Worm (Caenorhabditis elegans) whole organism, mixed stage, embryonic: ENCODE measurements around the gene F53B1.3.

ENCODE experiments used
- M03D4.4 ChIP-seq: sonication (generic microtip); optimal IDR thresholded peaks from 2 replicates; lab custom pipeline; 2017; ENCODE audit warnings: mild to moderate bottlenecking, missing genetic modification characterization, missing compliant biosample characterization
- bed-3 ChIP-seq: fragments of 200-800 bp; sonication (Bioruptor generic); optimal IDR thresholded peaks from 3 replicates; lab custom pipeline; 2018; ENCODE audit warnings: mild to moderate bottlenecking, missing genetic modification characterization, moderate library complexity, missing compliant biosample characterization
- blmp-1 ChIP-seq: fragments of 150-350 bp; optimal IDR thresholded peaks from 2 replicates; lab custom pipeline; 2014; ENCODE audit warnings: missing biosample characterization, missing genetic modification characterization
- ceh-39 ChIP-seq: fragments of 150-350 bp; optimal IDR thresholded peaks from 2 replicates; lab custom pipeline; 2014; ENCODE audit warnings: missing biosample characterization, missing genetic modification characterization
- ceh-43 ChIP-seq: fragments of 200-800 bp; sonication (Bioruptor generic); optimal IDR thresholded peaks from 2 replicates; lab custom pipeline; 2018; ENCODE audit warnings: mild to moderate bottlenecking, missing genetic modification characterization, moderate library complexity, missing compliant biosample characterization
- ceh-83 ChIP-seq: fragments of 200-800 bp; sonication (Bioruptor generic); optimal IDR thresholded peaks from 2 replicates; lab custom pipeline; 2018; ENCODE audit warnings: mild to moderate bottlenecking, missing genetic modification characterization, missing compliant biosample characterization
- ces-1 ChIP-seq: fragments of 150-350 bp; optimal IDR thresholded peaks from 2 replicates; lab custom pipeline; 2014; ENCODE audit warnings: missing biosample characterization, missing genetic modification reagents, missing genetic modification characterization
- cnd-1 ChIP-seq: fragments of 200-800 bp; sonication (Bioruptor generic); optimal IDR thresholded peaks from 2 replicates; lab custom pipeline; 2018; ENCODE audit warnings: mild to moderate bottlenecking, missing genetic modification characterization, missing compliant biosample characterization
- drap-1 ChIP-seq: fragments of 200-800 bp; sonication (Bioruptor generic); optimal IDR thresholded peaks from 3 replicates; lab custom pipeline; 2018; ENCODE audit warnings: mild to moderate bottlenecking, missing genetic modification characterization, missing compliant biosample characterization
- elt-1 ChIP-seq: sonication (generic microtip); optimal IDR thresholded peaks from 2 replicates; lab custom pipeline; 2017; ENCODE audit warnings: missing genetic modification characterization, mild to moderate bottlenecking, missing compliant biosample characterization, antibody characterized with exemption, moderate library complexity, borderline replicate concordance; ENCODE audit not compliant: insufficient read depth
- elt-3 ChIP-seq: fragments of 150-350 bp; optimal IDR thresholded peaks from 2 replicates; lab custom pipeline; 2014; ENCODE audit warnings: missing biosample characterization, missing genetic modification characterization
- flh-1 ChIP-seq: fragments of 200-800 bp; sonication (Bioruptor generic); optimal IDR thresholded peaks from 2 replicates; lab custom pipeline; 2018; ENCODE audit warnings: mild to moderate bottlenecking, missing genetic modification characterization, moderate library complexity, missing compliant biosample characterization
- ham-2 ChIP-seq: fragments of 200-800 bp; sonication (Bioruptor generic); optimal IDR thresholded peaks from 2 replicates; lab custom pipeline; 2018; ENCODE audit warnings: mild to moderate bottlenecking, missing genetic modification characterization, missing compliant biosample characterization
- hlh-1 ChIP-seq: fragments of 150-350 bp; optimal IDR thresholded peaks from 2 replicates; lab custom pipeline; 2014; ENCODE audit warnings: missing biosample characterization, missing genetic modification reagents, missing genetic modification characterization
- lin-13 ChIP-seq: fragments of 150-350 bp; optimal IDR thresholded peaks from 2 replicates; lab custom pipeline; 2014; ENCODE audit warnings: missing biosample characterization, missing genetic modification characterization
- lin-32 ChIP-seq: fragments of 200-800 bp; sonication (Bioruptor generic); optimal IDR thresholded peaks from 2 replicates; lab custom pipeline; 2018; ENCODE audit warnings: mild to moderate bottlenecking, missing genetic modification characterization, missing compliant biosample characterization
- lsy-2 ChIP-seq: fragments of 150-350 bp; optimal IDR thresholded peaks from 2 replicates; lab custom pipeline; 2014; ENCODE audit warnings: missing biosample characterization, missing genetic modification characterization
- mab-5 ChIP-seq: fragments of 150-350 bp; optimal IDR thresholded peaks from 2 replicates; lab custom pipeline; 2014; ENCODE audit warnings: missing biosample characterization, missing genetic modification characterization
- mep-1 ChIP-seq: fragments of 150-350 bp; optimal IDR thresholded peaks from 2 replicates; lab custom pipeline; 2017; ENCODE audit warnings: missing biosample characterization, missing genetic modification reagents, missing genetic modification characterization, inconsistent platforms
- mls-2 ChIP-seq: sonication (generic microtip); optimal IDR thresholded peaks from 2 replicates; lab custom pipeline; 2016; ENCODE audit warnings: mild to moderate bottlenecking, missing genetic modification characterization, moderate library complexity, missing compliant biosample characterization
- nhr-12 ChIP-seq: fragments of 150-350 bp; optimal IDR thresholded peaks from 2 replicates; lab custom pipeline; 2014; ENCODE audit warnings: missing biosample characterization, missing genetic modification characterization
- nhr-2 ChIP-seq: fragments of 150-350 bp; optimal IDR thresholded peaks from 2 replicates; lab custom pipeline; 2014; ENCODE audit warnings: missing biosample characterization, missing genetic modification characterization
- nhr-237 ChIP-seq: fragments of 150-350 bp; optimal IDR thresholded peaks from 2 replicates; lab custom pipeline; 2014; ENCODE audit warnings: missing biosample characterization, missing genetic modification characterization
- nhr-28 ChIP-seq: fragments of 150-350 bp; optimal IDR thresholded peaks from 2 replicates; lab custom pipeline; 2014; ENCODE audit warnings: missing biosample characterization, missing genetic modification characterization
- nhr-76 ChIP-seq: sonication (generic microtip); optimal IDR thresholded peaks from 2 replicates; lab custom pipeline; 2017; ENCODE audit warnings: missing biosample characterization, missing genetic modification characterization
- pha-4 ChIP-seq: fragments of 150-350 bp; optimal IDR thresholded peaks from 2 replicates; lab custom pipeline; 2018; ENCODE audit warnings: missing biosample characterization, missing genetic modification reagents, missing genetic modification characterization
- sem-2 ChIP-seq: fragments of 200-800 bp; sonication (Bioruptor generic); optimal IDR thresholded peaks from 2 replicates; lab custom pipeline; 2018; ENCODE audit warnings: mild to moderate bottlenecking, missing genetic modification characterization, missing compliant biosample characterization
- snpc-4 ChIP-seq: fragments of 150-350 bp; optimal IDR thresholded peaks from 2 replicates; lab custom pipeline; 2014; ENCODE audit warnings: missing biosample characterization, missing genetic modification characterization
- sptf-1 ChIP-seq: sonication (generic microtip); optimal IDR thresholded peaks from 2 replicates; lab custom pipeline; 2017; ENCODE audit warnings: mild to moderate bottlenecking, missing genetic modification characterization, moderate library complexity, missing compliant biosample characterization
- tbx-8 ChIP-seq: fragments of 200-800 bp; sonication (Bioruptor generic); optimal IDR thresholded peaks from 2 replicates; lab custom pipeline; 2018; ENCODE audit warnings: mild to moderate bottlenecking, missing genetic modification characterization, moderate library complexity, missing compliant biosample characterization
- unc-120 ChIP-seq: sonication (generic microtip); optimal IDR thresholded peaks from 2 replicates; lab custom pipeline; 2017; ENCODE audit warnings: missing genetic modification characterization, missing compliant biosample characterization; ENCODE audit not compliant: poor library complexity, severe bottlenecking
- unc-39 ChIP-seq: fragments of 150-350 bp; optimal IDR thresholded peaks from 2 replicates; lab custom pipeline; 2014; ENCODE audit warnings: missing biosample characterization, missing genetic modification characterization
- unc-62 ChIP-seq: fragments of 150-350 bp; optimal IDR thresholded peaks from 2 replicates; lab custom pipeline; 2014; ENCODE audit warnings: missing biosample characterization, missing genetic modification reagents, missing genetic modification characterization
- zip-8 ChIP-seq: fragments of 150-350 bp; optimal IDR thresholded peaks from 2 replicates; lab custom pipeline; 2014; ENCODE audit warnings: missing biosample characterization, missing genetic modification characterization
- ztf-11 ChIP-seq: fragments of 150-350 bp; optimal IDR thresholded peaks from 2 replicates; lab custom pipeline; 2014; ENCODE audit warnings: missing biosample characterization, missing genetic modification characterization

Gene F53B1.3

DNA sequence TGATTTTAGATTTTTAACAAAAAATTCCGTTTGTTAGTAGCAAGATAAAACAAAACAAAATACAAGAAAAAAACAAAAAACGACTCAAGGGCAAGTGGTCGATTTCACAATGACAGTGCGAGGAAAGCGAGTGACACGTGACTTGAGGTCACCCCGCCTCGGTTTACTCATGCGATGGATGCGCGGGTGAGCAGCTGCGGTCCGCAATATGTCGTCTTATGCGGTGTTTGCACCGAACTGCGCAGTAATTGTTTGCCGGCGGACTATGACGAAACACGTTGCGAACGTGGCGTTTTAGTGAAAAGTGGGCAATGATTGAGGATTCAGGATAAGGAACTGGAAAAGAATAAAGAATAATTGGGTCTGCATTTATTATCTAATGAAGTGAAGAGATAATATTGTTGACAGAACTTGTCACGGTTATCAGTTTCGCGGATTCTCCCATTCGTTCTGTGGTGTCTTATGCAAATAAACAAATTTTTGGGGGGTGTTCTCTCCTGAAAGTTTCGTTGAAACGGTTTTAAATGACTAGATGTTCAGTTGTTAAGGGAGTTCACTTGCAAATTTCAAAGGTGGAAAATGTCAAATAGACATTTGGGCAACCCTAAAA is 33.9 kb upstream of the F53B1.3 start:
- no peak for TF ChIP-seq flh-1 (GFP tag; lab: Kevin White, UChicago)
- TF ChIP-seq sptf-1 (tag; lab: Kevin White, UChicago) = no peak
- no peak for TF ChIP-seq nhr-76
- TF ChIP-seq unc-120 = no peak
- peak; percentile 31 for TF ChIP-seq mls-2
- no peak for TF ChIP-seq pha-4 (tag; lab: Kevin White, UChicago)
- TF ChIP-seq nhr-237 (tag; lab: Kevin White, UChicago) = no peak
- TF ChIP-seq zip-8 (tag; lab: Kevin White, UChicago) = no peak
- TF ChIP-seq nhr-28 = no peak
- TF ChIP-seq lin-32 (GFP tag; lab: Kevin White, UChicago) = peak; percentile 62
- peak; percentile 34 for TF ChIP-seq ces-1
- TF ChIP-seq drap-1 (GFP tag; lab: Kevin White, UChicago) = peak; percentile 5
- TF ChIP-seq unc-39 (tag; lab: Kevin White, UChicago) = peak; percentile 0
- TF ChIP-seq ceh-83 (GFP tag; lab: Kevin White, UChicago) = no peak
- TF ChIP-seq elt-3 (tag; lab: Kevin White, UChicago) = no peak
- no peak for TF ChIP-seq snpc-4 (tag; lab: Kevin White, UChicago)
- no peak for TF ChIP-seq nhr-12 (tag; lab: Kevin White, UChicago)
- peak; percentile 49 for TF ChIP-seq mep-1 (tag; lab: Kevin White, UChicago)
- no peak for TF ChIP-seq sem-2
- TF ChIP-seq unc-62 (GFP tag; lab: Kevin White, UChicago) = no peak
- no peak for TF ChIP-seq ceh-39 (tag; lab: Kevin White, UChicago)
- TF ChIP-seq mab-5 (tag; lab: Kevin White, UChicago) = no peak
- no peak for TF ChIP-seq ham-2 (GFP tag; lab: Kevin White, UChicago)
- peak; percentile 92 for TF ChIP-seq nhr-2 (tag; lab: Kevin White, UChicago)
- TF ChIP-seq blmp-1 = no peak
- peak; percentile 82 for TF ChIP-seq hlh-1 (tag; lab: Kevin White, UChicago)
- no peak for TF ChIP-seq ztf-11 (tag; lab: Kevin White, UChicago)
- TF ChIP-seq elt-1 (tag; lab: Kevin White, UChicago) = no peak
- peak; percentile 78 for TF ChIP-seq lin-13
- peak; percentile 80 for TF ChIP-seq cnd-1 (tag; lab: Kevin White, UChicago)
- no peak for TF ChIP-seq bed-3 (GFP tag; lab: Kevin White, UChicago)
- no peak for TF ChIP-seq lsy-2
- peak; percentile 26 for TF ChIP-seq M03D4.4 (tag; lab: Kevin White, UChicago)
- no peak for TF ChIP-seq tbx-8 (GFP tag; lab: Kevin White, UChicago)
- TF ChIP-seq ceh-43 = no peak

DNA sequence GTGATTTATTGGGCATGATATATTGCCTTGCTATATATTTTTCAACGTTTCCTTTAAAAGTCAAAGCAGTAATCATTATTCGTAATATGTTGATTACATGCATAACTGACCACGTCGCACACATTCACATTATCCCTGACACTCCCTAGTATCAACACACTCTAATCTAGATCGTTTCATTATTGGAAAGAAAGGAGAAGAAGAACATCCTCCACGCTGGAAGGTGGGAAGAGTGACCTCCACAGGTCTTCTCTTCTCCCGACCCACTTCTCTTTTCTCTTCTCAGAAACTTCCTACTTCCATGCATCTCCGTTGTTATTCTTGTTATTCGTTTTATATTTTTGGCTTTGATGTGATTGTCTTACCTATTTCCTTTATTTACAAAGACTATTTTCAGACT is 31.4 kb upstream of the F53B1.3 start, which contains the start of gene txdc-12.2:
Gene txdc-12.2, plus strand, starts transcription at position 396 of the 400 bp plus-strand sequence.
- TF ChIP-seq hlh-1 (tag; lab: Kevin White, UChicago) = no peak
- TF ChIP-seq ztf-11 (tag; lab: Kevin White, UChicago) = no peak
- TF ChIP-seq pha-4 (tag; lab: Kevin White, UChicago) = no peak
- TF ChIP-seq zip-8 (tag; lab: Kevin White, UChicago) = no peak
- no peak for TF ChIP-seq elt-1 (tag; lab: Kevin White, UChicago)
- no peak for TF ChIP-seq lin-13
- no peak for TF ChIP-seq nhr-2 (tag; lab: Kevin White, UChicago)

ce11 chrX:2075169-2075568 is 30.2 kb upstream of the F53B1.3 start:
- TF ChIP-seq ceh-39 (tag; lab: Kevin White, UChicago) (no peak), mab-5 (tag; lab: Kevin White, UChicago) (no peak), lin-32 (GFP tag; lab: Kevin White, UChicago) (no peak), sptf-1 (tag; lab: Kevin White, UChicago) (no peak)
- TF ChIP-seq, all 35 proteins: peak for 0

ce11 chrX:2078822-2079221 is 26.6 kb upstream of the F53B1.3 start:
- TF ChIP-seq elt-1 (tag; lab: Kevin White, UChicago) (no peak), mep-1 (tag; lab: Kevin White, UChicago) (no peak), flh-1 (GFP tag; lab: Kevin White, UChicago) (no peak), lsy-2 (no peak), pha-4 (tag; lab: Kevin White, UChicago) (no peak), cnd-1 (tag; lab: Kevin White, UChicago) (no peak)
